Worm (Caenorhabditis elegans): ENCODE measurements around the gene F38A5.8.

- no peak for TF ChIP-seq dao-5 (tag; optimal IDR thresholded peaks at IDR 0.05)
- no peak for TF ChIP-seq him-1 (tag; optimal IDR thresholded peaks at IDR 0.05)
- no peak for TF ChIP-seq W03F9.2 (tag; optimal IDR thresholded peaks at IDR 0.05)
These were observed 37.5 kb upstream of the F38A5.8 start for ce11 chrIV:6562039-6562438.

Data from whole organism, L4/young adult.